Fruit fly (Drosophila melanogaster) whole organism, adult: ENCODE measurements around the gene Pdk1.

Source experiments
- CG11617 ChIP-seq: fragments of 200-800 bp; sonication (Bioruptor generic); optimal IDR thresholded peaks from 2 replicates; lab custom pipeline; 2017; ENCODE audit warnings: mild to moderate bottlenecking, missing biosample characterization, missing genetic modification reagents, missing genetic modification characterization
- kay ChIP-seq: fragments of 200-800 bp; sonication (Bioruptor generic); peaks from one replicate; lab custom pipeline; 2016; ENCODE audit warnings: missing biosample characterization, missing genetic modification characterization, borderline replicate concordance
- pad ChIP-seq: fragments of 200-800 bp; sonication (Bioruptor generic); optimal IDR thresholded peaks from 3 replicates; lab custom pipeline; 2017; ENCODE audit warnings: missing biosample characterization, missing genetic modification characterization, mild to moderate bottlenecking, moderate library complexity, missing genetic modification reagents

DNA sequence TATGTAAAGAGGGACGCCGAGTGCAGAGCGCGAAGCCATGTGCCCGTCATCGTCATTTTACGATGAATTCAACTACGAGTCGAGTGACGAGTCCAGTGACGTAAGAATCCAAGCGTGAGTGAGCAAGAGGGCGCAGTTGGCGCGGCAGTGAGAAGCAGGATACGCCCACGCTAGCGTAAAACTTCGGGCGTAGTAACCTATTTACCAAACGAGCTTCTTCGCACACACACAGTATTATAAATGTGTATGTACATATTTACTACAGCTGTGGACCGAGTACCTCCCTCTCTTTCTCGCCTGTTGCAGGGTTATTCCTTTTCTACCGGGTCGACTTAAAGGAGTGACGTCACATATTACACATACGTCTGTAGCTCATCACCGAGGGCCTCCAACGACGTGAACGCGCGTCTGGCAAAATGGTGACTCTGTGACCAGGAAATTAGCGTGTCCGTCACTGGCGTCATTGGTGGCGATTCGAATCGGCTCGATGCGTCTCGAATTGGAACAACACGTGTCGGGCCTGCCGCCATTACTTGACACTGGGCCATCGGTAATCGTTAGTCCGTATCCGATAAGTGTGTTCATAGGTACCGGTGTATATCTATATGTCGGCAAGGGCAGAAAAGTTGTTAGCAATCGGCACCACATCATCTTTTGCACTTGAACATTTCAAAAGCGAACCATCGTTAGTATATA is 5.3 kb upstream of the Pdk1 start:
- TF ChIP-seq kay (GFP tag; lab: Kevin White, UChicago): no peak
- no peak for TF ChIP-seq CG11617 (GFP tag; lab: Kevin White, UChicago)
- no peak for TF ChIP-seq pad (GFP tag; lab: Kevin White, UChicago)
